Worm (Caenorhabditis elegans) whole organism, midembryonic: ENCODE results near the gene C18F10.2.

Experiments
- T22C8.4 ChIP-seq: fragments of 200-800 bp; sonication (Bioruptor generic); IDR thresholded peaks from 2 replicates; pipeline ENCODE4 v1.3.6; 2022; ENCODE audit warnings: missing genetic modification characterization, missing compliant biosample characterization
- cog-1 ChIP-seq: sonication (generic microtip); optimal IDR thresholded peaks from 2 replicates; lab custom pipeline; 2016; ENCODE audit warnings: missing genetic modification characterization, missing compliant biosample characterization
- klf-2 ChIP-seq: fragments of 200-800 bp; sonication (Bioruptor generic); conservative IDR thresholded peaks from 2 replicates; pipeline ENCODE4 v1.3.6; 2022; ENCODE audit warnings: missing genetic modification reagents, missing genetic modification characterization, missing compliant biosample characterization
- med-1 ChIP-seq: sonication (generic microtip); optimal IDR thresholded peaks from 2 replicates; lab custom pipeline; 2017; ENCODE audit warnings: missing genetic modification characterization, mild to moderate bottlenecking, missing compliant biosample characterization, antibody characterized with exemption, missing genetic modification reagents; ENCODE audit not compliant: insufficient read depth
- ztf-29 ChIP-seq: fragments of 200-800 bp; sonication (Bioruptor generic); IDR thresholded peaks from 2 replicates; pipeline ENCODE4 v1.3.6; 2022; ENCODE audit warnings: missing genetic modification reagents, missing genetic modification characterization, missing compliant biosample characterization

- no peak for TF ChIP-seq klf-2 (GFP tag; lab: Robert Waterston, UW)
- no peak for TF ChIP-seq ztf-29
- TF ChIP-seq cog-1 (tag; lab: Kevin White, UChicago) = peak; percentile 6
- TF ChIP-seq med-1 (GFP tag; lab: Kevin White, UChicago) = no peak
- TF ChIP-seq T22C8.4 = no peak
Measured at ce11 chrIII:6278301-6278827, 5.4 kb downstream of the C18F10.2 start, which contains the start of gene C18F10.7.
